Worm (Caenorhabditis elegans) whole organism, L4 larva: ENCODE measurements around the gene C26D10.7.
"Not testable (repeated sequence)": the region's sequence is repeated elsewhere in the genome, so short reads cannot be mapped to it uniquely, and the experiment has no call there.

Experiments
- F10B5.3 ChIP-seq: sonication (generic microtip); optimal IDR thresholded peaks from 2 replicates; lab custom pipeline; 2016; ENCODE audit warnings: mild to moderate bottlenecking, missing genetic modification characterization, missing compliant biosample characterization
- F37D6.2 ChIP-seq: sonication (generic microtip); optimal IDR thresholded peaks from 2 replicates; lab custom pipeline; 2016; ENCODE audit warnings: mild to moderate bottlenecking, missing genetic modification characterization, missing compliant biosample characterization
- Y48G9A.11 ChIP-seq: fragments of 200-800 bp; sonication (Bioruptor generic); IDR thresholded peaks from 2 replicates; pipeline ENCODE4 v1.3.6; 2022; ENCODE audit warnings: missing genetic modification reagents, missing genetic modification characterization, missing compliant biosample characterization
- Y75B8A.6 ChIP-seq: fragments of 200-800 bp; sonication (Bioruptor generic); IDR thresholded peaks from 2 replicates; pipeline ENCODE4 v1.3.6; 2022; ENCODE audit warnings: missing genetic modification reagents, missing genetic modification characterization, missing compliant biosample characterization
- ZK337.2 ChIP-seq: fragments of 200-800 bp; sonication (Bioruptor generic); IDR thresholded peaks from 2 replicates; pipeline ENCODE4 v1.3.6; 2022; ENCODE audit warnings: missing genetic modification reagents, missing genetic modification characterization, missing compliant biosample characterization
- aha-1 ChIP-seq: fragments of 150-350 bp; peaks from one replicate; lab custom pipeline; 2014; ENCODE audit warnings: missing biosample characterization, missing genetic modification characterization
- aly-2 ChIP-seq: sonication (generic microtip); optimal IDR thresholded peaks from 2 replicates; lab custom pipeline; 2018; ENCODE audit warnings: missing biosample characterization, missing genetic modification characterization
- ceh-32 ChIP-seq: sonication (generic microtip); optimal IDR thresholded peaks from 2 replicates; lab custom pipeline; 2016; ENCODE audit warnings: mild to moderate bottlenecking, missing genetic modification characterization, missing compliant biosample characterization; ENCODE audit not compliant: poor library complexity
- ceh-62 ChIP-seq: sonication (generic microtip); optimal IDR thresholded peaks from 2 replicates; lab custom pipeline; 2017; ENCODE audit warnings: missing biosample characterization, missing genetic modification characterization
- cey-2 ChIP-seq: sonication (generic microtip); optimal IDR thresholded peaks from 3 replicates; lab custom pipeline; 2017; ENCODE audit warnings: missing genetic modification characterization, mild to moderate bottlenecking, missing compliant biosample characterization, antibody characterized with exemption, borderline replicate concordance; ENCODE audit not compliant: insufficient read depth
- daf-16 ChIP-seq, 3 experiments: sonication (generic microtip); optimal IDR thresholded peaks; 2 replicates each; lab custom pipeline; 2016 to 2017; ENCODE audit warnings: missing genetic modification characterization in 3 of 3, missing genetic modification reagents in 3 of 3, mild to moderate bottlenecking in 2 of 3, missing compliant biosample characterization in 2 of 3, missing biosample characterization in 1 of 3, moderate library complexity in 1 of 3
- dmd-8 ChIP-seq: fragments of 200-800 bp; sonication (Bioruptor generic); IDR thresholded peaks from 2 replicates; pipeline ENCODE4 v1.3.6; 2022; ENCODE audit warnings: missing genetic modification characterization, missing compliant biosample characterization
- dmd-9 ChIP-seq: fragments of 200-800 bp; sonication (Bioruptor generic); IDR thresholded peaks from 2 replicates; pipeline ENCODE4 v1.3.6; 2022; ENCODE audit warnings: missing genetic modification reagents, missing genetic modification characterization, missing compliant biosample characterization
- fkh-10 ChIP-seq: fragments of 150-350 bp; optimal IDR thresholded peaks from 2 replicates; lab custom pipeline; 2014; ENCODE audit warnings: missing biosample characterization, missing genetic modification reagents, missing genetic modification characterization
- hlh-11 ChIP-seq: fragments of 200-800 bp; sonication (Bioruptor generic); optimal IDR thresholded peaks from 2 replicates; lab custom pipeline; 2018; ENCODE audit warnings: mild to moderate bottlenecking, missing genetic modification characterization, missing compliant biosample characterization
- hlh-30 ChIP-seq: sonication (generic microtip); optimal IDR thresholded peaks from 2 replicates; lab custom pipeline; 2017; ENCODE audit warnings: antibody characterized with exemption, mild to moderate bottlenecking, missing genetic modification characterization, missing compliant biosample characterization; ENCODE audit not compliant: insufficient read depth
- lin-1 ChIP-seq: fragments of 200-800 bp; sonication (Bioruptor generic); IDR thresholded peaks from 2 replicates; pipeline ENCODE4 v1.3.6; 2022; ENCODE audit warnings: missing genetic modification reagents, missing genetic modification characterization, missing compliant biosample characterization
- lin-38 ChIP-seq: fragments of 200-800 bp; sonication (Bioruptor generic); IDR thresholded peaks from 2 replicates; pipeline ENCODE4 v1.3.6; 2022; ENCODE audit warnings: missing genetic modification reagents, missing genetic modification characterization, missing compliant biosample characterization
- lsy-2 ChIP-seq, 2 experiments: fragments of 150-350 bp in 1 of 2; sonication (generic microtip) in 1 of 2; optimal IDR thresholded peaks; 2 replicates each; lab custom pipeline; 2014 to 2017; ENCODE audit warnings: missing biosample characterization in 2 of 2, missing genetic modification characterization in 2 of 2
- mdl-1 ChIP-seq, 2 experiments: fragments of 150-350 bp in 1 of 2; sonication (generic microtip) in 1 of 2; optimal IDR thresholded peaks; 2 replicates each; lab custom pipeline; 2014 to 2017; ENCODE audit warnings: missing biosample characterization in 2 of 2, missing genetic modification characterization in 2 of 2
- mes-2 ChIP-seq: sonication (generic microtip); optimal IDR thresholded peaks from 2 replicates; lab custom pipeline; 2016; ENCODE audit warnings: missing genotype, mild to moderate bottlenecking, missing genetic modification characterization, missing compliant biosample characterization; ENCODE audit not compliant: poor library complexity, severe bottlenecking
- mxl-3 ChIP-seq: fragments of 200-800 bp; sonication (Bioruptor generic); optimal IDR thresholded peaks from 2 replicates; lab custom pipeline; 2018; ENCODE audit warnings: mild to moderate bottlenecking, missing genetic modification characterization, missing compliant biosample characterization
- nhr-102 ChIP-seq: sonication (generic microtip); optimal IDR thresholded peaks from 2 replicates; lab custom pipeline; 2016; ENCODE audit warnings: mild to moderate bottlenecking, missing genetic modification characterization, moderate library complexity, missing compliant biosample characterization
- nhr-25 ChIP-seq: sonication (generic microtip); optimal IDR thresholded peaks from 2 replicates; lab custom pipeline; 2017; ENCODE audit warnings: missing genetic modification characterization, mild to moderate bottlenecking, missing compliant biosample characterization, antibody characterized with exemption, moderate library complexity, borderline replicate concordance; ENCODE audit not compliant: insufficient read depth
- nhr-41 ChIP-seq: fragments of 200-800 bp; sonication (Bioruptor generic); IDR thresholded peaks from 2 replicates; pipeline ENCODE4 v1.3.6; 2022; ENCODE audit warnings: missing genetic modification reagents, missing genetic modification characterization, missing compliant biosample characterization
- nhr-77 ChIP-seq: fragments of 150-350 bp; optimal IDR thresholded peaks from 2 replicates; lab custom pipeline; 2014; ENCODE audit warnings: missing biosample characterization, missing genetic modification characterization
- pha-4 ChIP-seq, 2 experiments: fragments of 150-350 bp in 1 of 2; fragments of 200-800 bp in 1 of 2; sonication (Bioruptor generic) in 1 of 2; IDR thresholded peaks in 1 of 2; optimal IDR thresholded peaks in 1 of 2; 2 replicates each; pipeline versions ENCODE4 v1.3.6 to Lab custom; 2014 to 2022; ENCODE audit warnings: missing genetic modification characterization in 2 of 2, missing genetic modification reagents in 2 of 2, missing biosample characterization in 1 of 2, missing compliant biosample characterization in 1 of 2
- pqm-1 ChIP-seq: sonication (generic microtip); optimal IDR thresholded peaks from 2 replicates; lab custom pipeline; 2017; ENCODE audit warnings: missing biosample characterization, missing genetic modification characterization
- rbr-2 ChIP-seq: sonication (generic microtip); optimal IDR thresholded peaks from 2 replicates; lab custom pipeline; 2016; ENCODE audit warnings: missing genotype, missing genetic modification characterization, missing compliant biosample characterization
- saeg-2 ChIP-seq: fragments of 200-800 bp; sonication (Bioruptor generic); IDR thresholded peaks from 2 replicates; pipeline ENCODE4 v1.3.6; 2022; ENCODE audit warnings: missing genetic modification reagents, missing genetic modification characterization, missing compliant biosample characterization
- set-16 ChIP-seq: fragments of 200-800 bp; sonication (Bioruptor generic); IDR thresholded peaks from 2 replicates; pipeline ENCODE4 v1.3.6; 2022; ENCODE audit warnings: missing genetic modification reagents, missing genetic modification characterization, missing compliant biosample characterization
- snpc-4 ChIP-seq: fragments of 150-350 bp; optimal IDR thresholded peaks from 2 replicates; lab custom pipeline; 2014; ENCODE audit warnings: missing biosample characterization, missing genetic modification characterization
- spr-3 ChIP-seq: fragments of 200-800 bp; sonication (Bioruptor generic); optimal IDR thresholded peaks from 2 replicates; lab custom pipeline; 2018; ENCODE audit warnings: mild to moderate bottlenecking, missing genetic modification characterization, missing compliant biosample characterization
- tra-1 ChIP-seq: fragments of 200-800 bp; sonication (Bioruptor generic); IDR thresholded peaks from 2 replicates; pipeline ENCODE4 v1.3.6; 2022; ENCODE audit warnings: missing genetic modification reagents, missing genetic modification characterization, missing compliant biosample characterization
- unc-62 ChIP-seq, 3 experiments: fragments of 150-350 bp in 1 of 3; sonication (generic microtip); optimal IDR thresholded peaks in 2 of 3; peaks in 1 of 3; 1 replicate in 1 of 3; 2 replicates in 2 of 3; lab custom pipeline; 2014 to 2017; ENCODE audit warnings: missing biosample characterization in 3 of 3, missing genetic modification characterization in 3 of 3, missing genetic modification reagents in 3 of 3, missing genotype in 1 of 3
- zag-1 ChIP-seq: fragments of 150-350 bp; optimal IDR thresholded peaks from 2 replicates; lab custom pipeline; 2014; ENCODE audit warnings: missing biosample characterization, missing genetic modification characterization
- zfp-3 ChIP-seq: fragments of 200-800 bp; sonication (Bioruptor generic); conservative IDR thresholded peaks from 2 replicates; pipeline ENCODE4 v1.3.6; 2022; ENCODE audit warnings: missing genetic modification reagents, missing genetic modification characterization, missing compliant biosample characterization

Gene C26D10.7

ce11 chrII:8333643-8334042 is at the start of gene C26D10.7:
Gene C26D10.7 (plus strand): TSS chrII:8333943.
- peak in 1 of 2 experiments; percentile 41 for TF ChIP-seq unc-62 (GFP tag; optimal IDR thresholded peaks at IDR 0.05 in 1 of 2; lab: Kevin White, UChicago)
- TF ChIP-seq unc-62 (tag; optimal IDR thresholded peaks at IDR 0.05; lab: Kevin White, UChicago), result no peak
- TF ChIP-seq pha-4 (GFP tag; IDR thresholded peaks at IDR 0.05; lab: Robert Waterston, UW), result no peak
- TF ChIP-seq pha-4 (tag; optimal IDR thresholded peaks at IDR 0.05; lab: Kevin White, UChicago), result no peak
- TF ChIP-seq, all 104 proteins: peak for 1

DNA sequence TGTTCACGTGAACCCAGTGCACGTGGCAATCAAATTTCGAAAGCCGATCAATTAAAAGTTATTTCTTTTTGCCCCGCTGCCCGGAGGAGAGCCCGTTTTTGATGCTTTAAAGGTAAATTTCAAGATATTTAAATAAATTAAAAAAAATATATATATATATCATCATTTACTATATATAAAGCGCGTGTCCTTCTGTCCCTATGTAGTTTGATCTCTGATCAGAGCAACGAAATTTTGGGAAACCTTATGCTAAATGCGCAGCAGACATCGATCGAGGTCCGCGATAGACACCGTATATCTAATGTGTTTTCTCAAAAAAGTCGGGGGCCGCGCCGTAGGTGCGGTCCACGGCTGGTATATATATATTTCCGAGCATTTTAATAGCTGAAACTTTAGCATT is 47.9 kb upstream of the C26D10.7 start:
- TF ChIP-seq lsy-2 (tag; optimal IDR thresholded peaks at IDR 0.05; lab: Kevin White, UChicago) (peak in 1 of 2 experiments; percentile 16), daf-16 (GFP tag; optimal IDR thresholded peaks at IDR 0.05; lab: Kevin White, UChicago) (peak in 1 of 2 experiments; percentile 18)
- TF ChIP-seq daf-16 (tag; optimal IDR thresholded peaks at IDR 0.05; lab: Kevin White, UChicago), result not testable (repeated sequence)

- no peak for TF ChIP-seq ceh-32 (tag; lab: Kevin White, UChicago)
- TF ChIP-seq aha-1, result no peak
- no peak for TF ChIP-seq F10B5.3 (tag; lab: Kevin White, UChicago)
- no peak for TF ChIP-seq spr-3
- TF ChIP-seq pqm-1, result no peak
- TF ChIP-seq mdl-1 (tag; optimal IDR thresholded peaks at IDR 0.05; lab: Kevin White, UChicago), result no peak
- no peak for TF ChIP-seq set-16
- TF ChIP-seq mxl-3 (GFP tag; lab: Kevin White, UChicago), result no peak
- no peak for TF ChIP-seq nhr-41 (GFP tag; lab: Robert Waterston, UW)
- TF ChIP-seq dmd-8, result no peak
These were observed 38.4 kb upstream of the C26D10.7 start, which contains the start of gene nlp-55 for ce11 chrII:8295296-8295695. Gene nlp-55 (minus strand): TSS chrII:8295396.

ce11 chrII:8308314-8308713 is 25.4 kb upstream of the C26D10.7 start:
- TF ChIP-seq zfp-3 (no peak), aha-1 (peak; percentile 97), rbr-2 (no peak), cey-2 (tag; lab: Kevin White, UChicago) (no peak), unc-62 (GFP tag; optimal IDR thresholded peaks at IDR 0.05 in 1 of 2; lab: Kevin White, UChicago) (peak in 1 of 2 experiments; percentile 79), unc-62 (tag; optimal IDR thresholded peaks at IDR 0.05; lab: Kevin White, UChicago) (no peak), lin-38 (GFP tag; lab: Robert Waterston, UW) (no peak)

ce11 chrII:8311484-8311883 is 22.3 kb upstream of the C26D10.7 start:
- TF ChIP-seq lin-1 (no peak), tra-1 (no peak), cey-2 (tag; lab: Kevin White, UChicago) (no peak), unc-62 (GFP tag; optimal IDR thresholded peaks at IDR 0.05 in 1 of 2; lab: Kevin White, UChicago) (peak in 1 of 2 experiments; percentile 67), unc-62 (tag; optimal IDR thresholded peaks at IDR 0.05; lab: Kevin White, UChicago) (no peak)

DNA sequence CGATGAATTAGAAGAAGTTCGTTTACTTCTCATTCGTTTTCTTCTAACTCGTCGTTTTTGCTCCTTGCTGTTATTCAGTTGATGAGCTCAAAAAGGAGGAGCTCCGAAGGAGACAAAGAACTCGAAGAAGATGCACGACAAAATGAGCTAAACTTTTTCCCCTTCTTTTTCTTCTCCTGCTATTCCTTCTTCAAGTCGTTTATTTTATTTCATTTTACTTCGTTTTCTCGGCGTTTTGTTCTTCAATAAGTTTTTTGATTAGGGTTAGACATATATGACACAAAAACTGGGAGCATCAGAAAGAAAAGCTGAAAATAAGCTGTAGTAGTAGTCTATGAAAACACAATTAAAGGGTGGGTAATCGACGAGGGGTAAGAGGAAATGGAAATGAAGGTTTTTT is 21.7 kb upstream of the C26D10.7 start:
- TF ChIP-seq dmd-8, result no peak
- TF ChIP-seq zag-1 (tag; lab: Kevin White, UChicago), result no peak
- peak; percentile 67 for TF ChIP-seq fkh-10
- TF ChIP-seq, all 104 proteins: peak for 1

DNA sequence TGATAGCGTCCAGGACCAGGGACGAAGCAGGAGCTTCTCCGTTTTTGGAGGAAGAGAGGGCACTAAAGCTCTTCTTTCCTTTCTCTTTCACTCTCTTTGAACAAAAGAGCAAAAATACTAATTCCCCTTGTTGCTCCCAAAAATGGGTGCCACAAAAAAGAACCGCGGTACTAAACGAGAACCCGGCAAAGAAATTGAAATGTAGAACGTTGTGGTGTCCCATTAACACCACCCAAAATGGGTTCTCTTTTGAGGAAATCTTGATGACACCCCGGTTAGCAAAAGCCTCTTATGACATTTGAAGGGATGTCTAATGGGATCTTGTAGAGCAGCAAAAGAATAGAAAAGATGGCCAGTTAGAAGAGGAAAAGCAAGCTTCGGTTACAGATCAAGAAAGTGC is 19.0 kb upstream of the C26D10.7 start:
- no peak for TF ChIP-seq hlh-11 (tag; lab: Kevin White, UChicago)
- TF ChIP-seq nhr-102, result no peak
- TF ChIP-seq Y75B8A.6 (GFP tag; lab: Robert Waterston, UW), result no peak
- no peak for TF ChIP-seq nhr-25 (tag; lab: Kevin White, UChicago)
- no peak for TF ChIP-seq snpc-4
- TF ChIP-seq ZK337.2, result no peak
- TF ChIP-seq mes-2 (tag; lab: Kevin White, UChicago), result no peak
- no peak for TF ChIP-seq saeg-2 (GFP tag; lab: Robert Waterston, UW)
- no peak for TF ChIP-seq ceh-62
- TF ChIP-seq F37D6.2 (tag; lab: Kevin White, UChicago), result no peak
- no peak for TF ChIP-seq Y48G9A.11 (GFP tag; lab: Robert Waterston, UW)
- TF ChIP-seq aha-1, result peak; percentile 91
- TF ChIP-seq aly-2 (tag; lab: Kevin White, UChicago), result no peak
- TF ChIP-seq dmd-9 (GFP tag; lab: Robert Waterston, UW), result no peak
- TF ChIP-seq hlh-30 (tag; lab: Kevin White, UChicago), result no peak
- TF ChIP-seq nhr-77 (tag; lab: Kevin White, UChicago), result no peak
- peak in 1 of 2 experiments; percentile 30 for TF ChIP-seq unc-62 (GFP tag; optimal IDR thresholded peaks at IDR 0.05 in 1 of 2; lab: Kevin White, UChicago)
- TF ChIP-seq unc-62 (tag; optimal IDR thresholded peaks at IDR 0.05; lab: Kevin White, UChicago), result no peak
- TF ChIP-seq, all 104 proteins: peak for 2
